Worm (Caenorhabditis elegans): Measurements from ENCODE around the gene Y69A2AR.50.
A peak's percentile ranks its signal among the peaks of the same experiment; 100 is the strongest.

Gene Y69A2AR.50

DNA sequence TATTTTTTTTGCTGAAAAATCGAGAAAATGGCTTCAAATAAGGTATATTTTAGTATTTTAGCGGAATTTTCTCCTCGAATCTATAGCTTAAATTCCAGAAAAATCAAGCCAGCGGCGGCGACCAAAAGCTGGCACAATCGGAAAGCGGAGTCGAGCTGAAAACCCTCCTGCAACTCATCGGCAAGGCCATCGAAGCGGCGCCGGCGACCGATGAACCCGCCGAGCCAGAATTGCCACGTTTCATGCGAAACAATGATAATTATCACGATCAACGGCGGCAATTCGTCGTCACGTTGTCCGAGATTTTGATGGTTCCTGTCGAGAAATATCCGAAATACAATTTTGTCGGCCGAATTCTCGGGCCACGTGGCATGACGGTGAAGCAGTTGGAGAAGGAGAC is 48.2 kb downstream of the Y69A2AR.50 start, which contains the start of gene Y69A2AR.32:
Gene Y69A2AR.32, plus strand, starts transcription at position 28 of the 400 bp plus-strand sequence.
- TF ChIP-seq fkh-4 (tag; optimal IDR thresholded peaks at IDR 0.05; ENCODE audit: borderline replicate concordance) (no peak), F16B12.6 (tag; optimal IDR thresholded peaks at IDR 0.05) (no peak), ztf-4 (tag; optimal IDR thresholded peaks at IDR 0.05) (no peak), aly-2 (tag; optimal IDR thresholded peaks at IDR 0.05) (no peak), nhr-84 (tag; optimal IDR thresholded peaks at IDR 0.05) (no peak)

DNA sequence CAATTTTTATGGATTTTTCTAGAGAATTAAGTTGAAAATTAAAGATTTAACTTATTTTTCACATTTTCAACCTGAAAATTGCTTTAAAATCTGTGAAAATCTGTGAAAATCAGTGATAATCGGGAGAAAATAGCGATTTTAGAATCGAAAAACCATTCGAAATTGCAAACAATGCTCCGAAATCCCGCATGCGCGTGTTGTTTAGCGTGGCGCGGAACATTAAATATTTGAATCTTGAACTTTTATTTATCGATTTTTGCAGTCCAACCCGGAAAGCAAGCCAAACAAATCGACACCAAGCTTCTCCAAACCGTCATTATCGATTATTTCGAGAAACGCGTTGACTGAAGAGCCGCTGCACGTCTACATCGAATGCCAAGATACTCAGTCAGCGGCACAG is 48.8 kb downstream of the Y69A2AR.50 start:
- TF ChIP-seq nhr-71 (tag; optimal IDR thresholded peaks at IDR 0.05), result no peak
- no peak for TF ChIP-seq fkh-8 (tag; optimal IDR thresholded peaks at IDR 0.05)
- TF ChIP-seq nhr-76 (tag; optimal IDR thresholded peaks at IDR 0.05), result no peak
- no peak for TF ChIP-seq pag-3 (tag; optimal IDR thresholded peaks at IDR 0.05; ENCODE audit: borderline replicate concordance, insufficient read depth)
- no peak for TF ChIP-seq zip-4 (GFP tag; optimal IDR thresholded peaks at IDR 0.05)
- TF ChIP-seq unc-130 (tag; optimal IDR thresholded peaks at IDR 0.05), result no peak
- peak in 1 of 2 experiments; percentile 55 for TF ChIP-seq efl-1 (optimal IDR thresholded peaks at IDR 0.05)
- no peak for TF ChIP-seq efl-1 (GFP tag; optimal IDR thresholded peaks at IDR 0.05 in 1 of 2)
- TF ChIP-seq snu-23 (GFP tag; optimal IDR thresholded peaks at IDR 0.05), result no peak
- TF ChIP-seq dpl-1 (GFP tag; optimal IDR thresholded peaks at IDR 0.05), result peak in 1 of 3 experiments; percentile 2
- no peak for TF ChIP-seq C16A3.4 (tag; optimal IDR thresholded peaks at IDR 0.05)
- TF ChIP-seq nhr-11 (tag; optimal IDR thresholded peaks at IDR 0.05), result no peak
